Fruit fly (Drosophila melanogaster) S2 (cell line): ENCODE data around the gene sll.

ENCODE experiments used
- CG8478 ChIP-seq: fragments of >200 bp; optimal IDR thresholded peaks from 2 replicates; lab custom pipeline; 2018
- CTCF ChIP-seq, 2 experiments: fragments of >200 bp; optimal IDR thresholded peaks; 2 replicates each; lab custom pipeline; 2018

DNA sequence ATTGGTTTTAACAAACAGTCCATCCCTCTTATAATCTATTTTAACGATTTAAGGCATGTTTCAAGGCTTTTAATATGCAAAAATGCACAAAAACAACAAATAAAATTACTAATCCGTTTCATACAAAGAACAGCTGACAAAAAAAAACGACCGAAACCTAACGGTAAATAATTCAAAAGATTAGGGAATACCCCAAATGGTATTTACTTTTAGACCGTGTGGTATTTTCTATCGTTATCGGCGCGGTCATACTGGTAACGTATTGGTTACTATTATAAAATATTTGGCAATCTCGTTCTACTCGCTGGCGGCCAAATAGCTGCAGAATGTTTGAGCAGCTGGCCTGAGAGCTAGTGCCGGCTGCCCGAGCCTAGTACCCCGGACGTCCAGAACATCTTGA lies at the start of gene sll:
- TF ChIP-seq CG8478 (no peak), CTCF (optimal IDR thresholded peaks at IDR 0.05; lab: Kevin White, UChicago) (no peak)
